Worm (Caenorhabditis elegans): ENCODE measurements around the gene nhr-242.

- no peak for TF ChIP-seq F52B5.7 (tag; optimal IDR thresholded peaks at IDR 0.05)
- no peak for TF ChIP-seq F49E8.2 (tag; optimal IDR thresholded peaks at IDR 0.05; ENCODE audit: insufficient read depth)
- no peak for TF ChIP-seq Y95B8A.8 (GFP tag; IDR thresholded peaks at IDR 0.05)
- TF ChIP-seq somi-1 (GFP tag; optimal IDR thresholded peaks at IDR 0.05) = no peak
- no peak for TF ChIP-seq Y53F4B.3 (GFP tag; IDR thresholded peaks at IDR 0.05)
- no peak for TF ChIP-seq nhr-120 (GFP tag; IDR thresholded peaks at IDR 0.05)
- TF ChIP-seq unc-130 (GFP tag; optimal IDR thresholded peaks at IDR 0.05) = no peak
Measured at ce11 chrIV:2616853-2617252, 35.5 kb upstream of the nhr-242 start.
